Worm (Caenorhabditis elegans): ENCODE measurements around the gene Y56A3A.31.

DNA sequence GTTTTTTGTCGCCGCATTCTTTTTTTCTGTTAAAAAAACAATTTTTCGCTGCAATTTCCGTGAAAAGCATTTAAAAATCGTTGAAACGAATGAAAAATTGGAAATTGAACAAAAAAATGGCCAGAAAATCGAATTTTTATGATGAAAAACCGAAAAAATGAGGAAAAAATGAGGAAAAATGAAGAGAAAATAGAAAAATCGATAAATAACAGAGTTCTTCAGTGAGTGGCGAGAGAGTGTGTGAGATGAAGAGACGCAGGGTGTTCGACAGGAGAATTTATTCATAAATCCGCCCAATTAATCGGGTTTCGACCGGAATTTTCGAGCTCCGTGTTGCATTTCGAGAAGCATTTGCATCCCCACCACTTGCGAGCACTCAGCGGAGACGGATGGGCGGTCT is 2.9 kb upstream of the Y56A3A.31 start, which contains the start of gene Y56A3A.28:
- no peak for TF ChIP-seq F13C5.2 (tag; optimal IDR thresholded peaks at IDR 0.05)
- no peak for TF ChIP-seq ama-1 (optimal IDR thresholded peaks at IDR 0.05)
- no peak for TF ChIP-seq ceh-13 (GFP tag; optimal IDR thresholded peaks at IDR 0.05)
- TF ChIP-seq tbx-11 (GFP tag; IDR thresholded peaks at IDR 0.05): no peak
- TF ChIP-seq B0310.2 (tag; optimal IDR thresholded peaks at IDR 0.05): no peak
- no peak for TF ChIP-seq tbx-37 (GFP tag; conservative IDR thresholded peaks at IDR 0.05)
- TF ChIP-seq hmg-4 (GFP tag; optimal IDR thresholded peaks at IDR 0.05): no peak
- TF ChIP-seq hnd-1 (tag; optimal IDR thresholded peaks at IDR 0.05): no peak
- TF ChIP-seq pes-1 (GFP tag; IDR thresholded peaks at IDR 0.05): no peak
- TF ChIP-seq sea-1 (GFP tag; conservative IDR thresholded peaks at IDR 0.05): no peak
- no peak for TF ChIP-seq tra-4 (tag; optimal IDR thresholded peaks at IDR 0.05)
- no peak for TF ChIP-seq flt-1 (GFP tag; IDR thresholded peaks at IDR 0.05)
- TF ChIP-seq ets-7 (tag; optimal IDR thresholded peaks at IDR 0.05): no peak
- no peak for TF ChIP-seq hmbx-1 (tag; optimal IDR thresholded peaks at IDR 0.05)

Measured in whole organism, early embryonic.